Worm (Caenorhabditis elegans): ENCODE results near the gene scav-3.
A peak's percentile ranks its signal among the peaks of the same experiment; 100 is the strongest.

Gene scav-3

ce11 chrIII:12456801-12457647 is at the start of gene scav-3, which contains the start of gene Y49E10.21:
scav-3 (minus strand) TSS chrIII:12456850.
Y49E10.21 (plus strand) TSS chrIII:12457597.
- TF ChIP-seq lsl-1 (GFP tag; optimal IDR thresholded peaks at IDR 0.05) (peak; percentile 99), D2030.7 (GFP tag; IDR thresholded peaks at IDR 0.05) (peak; percentile 57; the same call in 1 of the 2 replicates), lin-54 (GFP tag; optimal IDR thresholded peaks at IDR 0.05) (peak; percentile 59), attf-3 (GFP tag; conservative IDR thresholded peaks at IDR 0.05) (no peak), lir-1 (GFP tag; conservative IDR thresholded peaks at IDR 0.05) (no peak), mcd-1 (GFP tag; IDR thresholded peaks at IDR 0.05) (peak; percentile 56; the same call in 1 of the 2 replicates), madf-3 (GFP tag; IDR thresholded peaks at IDR 0.05) (no peak), egrh-3 (GFP tag; IDR thresholded peaks at IDR 0.05) (no peak), ccch-3 (GFP tag; optimal IDR thresholded peaks at IDR 0.05) (no peak), pbrm-1 (GFP tag; IDR thresholded peaks at IDR 0.05) (0 out of 2 replicates have a peak, but pooled peaks have one; percentile 11), Y67H2A.10 (GFP tag; conservative IDR thresholded peaks at IDR 0.05) (no peak), lsy-27 (tag; optimal IDR thresholded peaks at IDR 0.05; ENCODE audit: borderline replicate concordance, insufficient read depth) (no peak), xnd-1 (tag; optimal IDR thresholded peaks at IDR 0.05) (peak; percentile 98), sptf-2 (GFP tag; optimal IDR thresholded peaks at IDR 0.05) (no peak), dpl-1 (GFP tag; optimal IDR thresholded peaks at IDR 0.05) (no peak), Y95B8A.8 (GFP tag; IDR thresholded peaks at IDR 0.05) (0 out of 2 replicates have a peak, but pooled peaks have one; percentile 36), sea-2 (GFP tag; IDR thresholded peaks at IDR 0.05) (no peak), nhr-80 (tag; optimal IDR thresholded peaks at IDR 0.05) (peak; percentile 67), aptf-3 (GFP tag; IDR thresholded peaks at IDR 0.05) (no peak), ztf-26 (tag; optimal IDR thresholded peaks at IDR 0.05) (no peak), efl-1 (GFP tag; optimal IDR thresholded peaks at IDR 0.05) (peak; percentile 61), atf-7 (tag; optimal IDR thresholded peaks at IDR 0.05) (no peak), madf-8 (GFP tag; conservative IDR thresholded peaks at IDR 0.05) (peak; percentile 78), ZK185.1 (tag; optimal IDR thresholded peaks at IDR 0.05; ENCODE audit: poor library complexity, severe bottlenecking) (no peak), athp-1 (tag; optimal IDR thresholded peaks at IDR 0.05) (peak; percentile 24), ceh-79 (tag; optimal IDR thresholded peaks at IDR 0.05) (no peak), madf-6 (GFP tag; IDR thresholded peaks at IDR 0.05) (peak; percentile 91), dpff-1 (tag; optimal IDR thresholded peaks at IDR 0.05) (no peak), ztf-18 (tag; optimal IDR thresholded peaks at IDR 0.05) (no peak), unc-130 (GFP tag; optimal IDR thresholded peaks at IDR 0.05) (no peak), F33H1.4 (GFP tag; IDR thresholded peaks at IDR 0.05) (peak; percentile 94), ceh-91 (GFP tag; IDR thresholded peaks at IDR 0.05) (peak; percentile 67; the same call in 1 of the 2 replicates), tlf-1 (GFP tag; optimal IDR thresholded peaks at IDR 0.05) (peak; percentile 11), cebp-1 (GFP tag; IDR thresholded peaks at IDR 0.05) (no peak), cebp-1 (tag; optimal IDR thresholded peaks at IDR 0.05) (peak; percentile 51), repo-1 (tag; optimal IDR thresholded peaks at IDR 0.05) (no peak), him-1 (tag; optimal IDR thresholded peaks at IDR 0.05) (peak; percentile 47)

DNA sequence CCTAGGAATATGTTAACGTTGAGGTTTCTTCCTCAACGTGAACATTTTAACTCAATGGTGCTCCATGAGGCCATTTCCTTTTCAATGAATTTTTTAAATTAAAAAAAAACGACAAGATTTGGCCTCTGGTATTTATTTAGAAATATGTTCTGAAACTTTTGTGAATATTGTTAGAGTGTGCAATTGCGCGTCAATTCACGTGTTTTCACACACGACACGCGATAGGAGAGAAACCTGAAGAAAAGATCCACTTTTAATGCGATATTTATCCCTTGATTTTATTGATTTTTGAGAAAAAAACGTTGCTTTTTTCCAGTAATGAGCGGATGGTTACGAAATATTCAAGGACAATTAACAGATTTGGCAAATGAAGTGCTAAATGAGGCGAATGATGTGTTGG is 42.6 kb upstream of the scav-3 start, which contains the start of gene sql-1:
sql-1 (plus strand) TSS at position 313 of the 400 bp plus-strand sequence.
- TF ChIP-seq Y53G8AR.9 (GFP tag; conservative IDR thresholded peaks at IDR 0.05) (peak; percentile 83), Y95B8A.8 (GFP tag; IDR thresholded peaks at IDR 0.05) (no peak), hmg-1.2 (GFP tag; IDR thresholded peaks at IDR 0.05) (peak; percentile 32; the same call in 1 of the 2 replicates), pha-4 (tag; optimal IDR thresholded peaks at IDR 0.05) (no peak), ztf-3 (GFP tag; optimal IDR thresholded peaks at IDR 0.05) (no peak), sea-2 (GFP tag; IDR thresholded peaks at IDR 0.05) (no peak), lin-26 (GFP tag; IDR thresholded peaks at IDR 0.05) (no peak), nhr-179 (tag; optimal IDR thresholded peaks at IDR 0.05) (no peak), hrde-1 (tag; optimal IDR thresholded peaks at IDR 0.05; ENCODE audit: borderline replicate concordance) (peak; percentile 92), somi-1 (GFP tag; optimal IDR thresholded peaks at IDR 0.05) (no peak), lsy-27 (tag; optimal IDR thresholded peaks at IDR 0.05; ENCODE audit: borderline replicate concordance, insufficient read depth) (no peak), sdz-38 (tag; optimal IDR thresholded peaks at IDR 0.05) (no peak), tlf-1 (GFP tag; optimal IDR thresholded peaks at IDR 0.05) (no peak), athp-1 (tag; optimal IDR thresholded peaks at IDR 0.05) (peak; percentile 82), madf-10 (tag; optimal IDR thresholded peaks at IDR 0.05) (no peak), K12H6.12 (tag; optimal IDR thresholded peaks at IDR 0.05) (no peak), unc-130 (GFP tag; optimal IDR thresholded peaks at IDR 0.05) (peak; percentile 53)
